Fruit fly (Drosophila melanogaster): Measurements from ENCODE around the gene Ilp7.

Ilp7 gene

dm6 chrX:3684809-3685533 lies 17.6 kb downstream of the Ilp7 start:
- 0 out of 2 replicates have a peak, but pooled peaks have one; percentile 9 for TF ChIP-seq rn (GFP tag; IDR thresholded peaks at IDR 0.05)
- TF ChIP-seq gl (tag; optimal IDR thresholded peaks at IDR 0.05), result no peak
- TF ChIP-seq Pif1A (GFP tag; optimal IDR thresholded peaks at IDR 0.05), result peak; percentile 65
- 0 out of 3 replicates have a peak, but pooled peaks have one; percentile 14 for TF ChIP-seq fd96Ca (GFP tag; IDR thresholded peaks at IDR 0.05)
- TF ChIP-seq D1 (tag; optimal IDR thresholded peaks at IDR 0.05), result peak; percentile 64
- no peak for TF ChIP-seq CG10348 (GFP tag; IDR thresholded peaks at IDR 0.05)
- peak; percentile 92 for TF ChIP-seq CG9948 (tag; optimal IDR thresholded peaks at IDR 0.05)
- TF ChIP-seq EcR (GFP tag; optimal IDR thresholded peaks at IDR 0.05), result no peak
- TF ChIP-seq Pif1B (GFP tag; optimal IDR thresholded peaks at IDR 0.05), result peak; percentile 82
- no peak for TF ChIP-seq CG12605 (GFP tag; IDR thresholded peaks at IDR 0.05)
- TF ChIP-seq Ets98B (GFP tag; IDR thresholded peaks at IDR 0.05), result no peak
- peak; percentile 84 for TF ChIP-seq CG8159 (tag; optimal IDR thresholded peaks at IDR 0.05)
- TF ChIP-seq CG13204 (GFP tag; optimal IDR thresholded peaks at IDR 0.05), result no peak
- peak; percentile 66 for TF ChIP-seq CG15710 (tag; optimal IDR thresholded peaks at IDR 0.05)
- no peak for TF ChIP-seq CG4496 (GFP tag; IDR thresholded peaks at IDR 0.05)
- peak; percentile 74 for TF ChIP-seq CG34367 (tag; optimal IDR thresholded peaks at IDR 0.05)
- TF ChIP-seq CG32121 (GFP tag; IDR thresholded peaks at IDR 0.05), result peak; percentile 37; the same call in 1 of the 2 replicates
- TF ChIP-seq Snoo (tag; optimal IDR thresholded peaks at IDR 0.05), result peak; percentile 68
- TF ChIP-seq CG17806 (tag; optimal IDR thresholded peaks at IDR 0.05), result peak; percentile 71
- TF ChIP-seq CG14655 (GFP tag; optimal IDR thresholded peaks at IDR 0.05), result peak; percentile 81
- peak; percentile 62 for TF ChIP-seq CG8301 (tag; optimal IDR thresholded peaks at IDR 0.05)

dm6 chrX:3685534-3685922 lies 18.1 kb downstream of the Ilp7 start:
- peak; percentile 54 for TF ChIP-seq EcR (GFP tag; optimal IDR thresholded peaks at IDR 0.05)
- TF ChIP-seq CG17806 (tag; optimal IDR thresholded peaks at IDR 0.05), result no peak
- no peak for TF ChIP-seq D1 (tag; optimal IDR thresholded peaks at IDR 0.05)
- no peak for TF ChIP-seq CG32121 (GFP tag; IDR thresholded peaks at IDR 0.05)

dm6 chrX:3686469-3687410 lies 19.3 kb downstream of the Ilp7 start:
- TF ChIP-seq CG9948 (tag; optimal IDR thresholded peaks at IDR 0.05) (peak; percentile 86), CG8301 (tag; optimal IDR thresholded peaks at IDR 0.05) (peak; percentile 89), Pif1A (GFP tag; optimal IDR thresholded peaks at IDR 0.05) (peak; percentile 90), CG15710 (tag; optimal IDR thresholded peaks at IDR 0.05) (peak; percentile 90), CG17806 (tag; optimal IDR thresholded peaks at IDR 0.05) (peak; percentile 86), CG12605 (GFP tag; IDR thresholded peaks at IDR 0.05) (peak; percentile 76), CG14655 (GFP tag; optimal IDR thresholded peaks at IDR 0.05) (peak; percentile 87), Ets98B (GFP tag; IDR thresholded peaks at IDR 0.05) (peak; percentile 85), D1 (tag; optimal IDR thresholded peaks at IDR 0.05) (peak; percentile 41), fd96Ca (GFP tag; IDR thresholded peaks at IDR 0.05) (peak; percentile 93), CG4496 (GFP tag; IDR thresholded peaks at IDR 0.05) (peak; percentile 94), gl (tag; optimal IDR thresholded peaks at IDR 0.05) (peak; percentile 90), CG10348 (GFP tag; IDR thresholded peaks at IDR 0.05) (peak; percentile 68), CG8159 (tag; optimal IDR thresholded peaks at IDR 0.05) (peak; percentile 75), CG32121 (GFP tag; IDR thresholded peaks at IDR 0.05) (peak; percentile 88), rn (GFP tag; IDR thresholded peaks at IDR 0.05) (peak; percentile 60), EcR (GFP tag; optimal IDR thresholded peaks at IDR 0.05) (peak; percentile 82), CG34367 (tag; optimal IDR thresholded peaks at IDR 0.05) (peak; percentile 87), CG13204 (GFP tag; optimal IDR thresholded peaks at IDR 0.05) (peak; percentile 75), Snoo (tag; optimal IDR thresholded peaks at IDR 0.05) (peak; percentile 85), Pif1B (GFP tag; optimal IDR thresholded peaks at IDR 0.05) (peak; percentile 88)

- TF ChIP-seq CG17806 (tag; optimal IDR thresholded peaks at IDR 0.05), result peak; percentile 75
- peak; percentile 90 for TF ChIP-seq Ets98B (GFP tag; IDR thresholded peaks at IDR 0.05)
- no peak for TF ChIP-seq D1 (tag; optimal IDR thresholded peaks at IDR 0.05)
- TF ChIP-seq fd96Ca (GFP tag; IDR thresholded peaks at IDR 0.05), result peak; percentile 92
- peak; percentile 81 for TF ChIP-seq Pif1A (GFP tag; optimal IDR thresholded peaks at IDR 0.05)
- peak; percentile 83 for TF ChIP-seq CG32121 (GFP tag; IDR thresholded peaks at IDR 0.05)
- TF ChIP-seq EcR (GFP tag; optimal IDR thresholded peaks at IDR 0.05), result peak; percentile 32
- TF ChIP-seq CG4496 (GFP tag; IDR thresholded peaks at IDR 0.05), result peak; percentile 92
- peak; percentile 53 for TF ChIP-seq gl (tag; optimal IDR thresholded peaks at IDR 0.05)
- peak; percentile 83 for TF ChIP-seq CG14655 (GFP tag; optimal IDR thresholded peaks at IDR 0.05)
- peak; percentile 72 for TF ChIP-seq CG9948 (tag; optimal IDR thresholded peaks at IDR 0.05)
- TF ChIP-seq CG10348 (GFP tag; IDR thresholded peaks at IDR 0.05), result peak; percentile 21; the same call in 1 of the 2 replicates
- peak; percentile 84 for TF ChIP-seq CG8301 (tag; optimal IDR thresholded peaks at IDR 0.05)
- TF ChIP-seq CG12605 (GFP tag; IDR thresholded peaks at IDR 0.05), result peak; percentile 89
- peak; percentile 64 for TF ChIP-seq rn (GFP tag; IDR thresholded peaks at IDR 0.05)
- TF ChIP-seq Snoo (tag; optimal IDR thresholded peaks at IDR 0.05), result peak; percentile 57
- TF ChIP-seq CG13204 (GFP tag; optimal IDR thresholded peaks at IDR 0.05), result peak; percentile 27
- TF ChIP-seq CG34367 (tag; optimal IDR thresholded peaks at IDR 0.05), result peak; percentile 83
- TF ChIP-seq CG8159 (tag; optimal IDR thresholded peaks at IDR 0.05), result peak; percentile 52
- peak; percentile 73 for TF ChIP-seq CG15710 (tag; optimal IDR thresholded peaks at IDR 0.05)
- peak; percentile 49 for TF ChIP-seq Pif1B (GFP tag; optimal IDR thresholded peaks at IDR 0.05)
Observed at dm6 chrX:3687837-3688375, 20.5 kb downstream of the Ilp7 start.

Measured in whole organism, pupa.